Fruit fly (Drosophila melanogaster): ENCODE data around the gene sim.

Gene sim

dm6 chr3R:13051942-13052693 lies 5.4 kb upstream of the sim start, which contains the start of gene pic:
pic (plus strand) TSS chr3R:13052245.
- TF ChIP-seq CG11617 (GFP tag; optimal IDR thresholded peaks at IDR 0.05): no peak
- TF ChIP-seq Clk (GFP tag; optimal IDR thresholded peaks at IDR 0.05): no peak
- TF ChIP-seq bab1 (GFP tag; optimal IDR thresholded peaks at IDR 0.05): peak; percentile 78
- TF ChIP-seq CG7045 (GFP tag; optimal IDR thresholded peaks at IDR 0.05): no peak
- peak; percentile 28 for TF ChIP-seq Crg-1 (GFP tag; optimal IDR thresholded peaks at IDR 0.05)
- peak; percentile 11 for TF ChIP-seq Mnt (GFP tag; optimal IDR thresholded peaks at IDR 0.05)
- TF ChIP-seq toe (GFP tag; optimal IDR thresholded peaks at IDR 0.05): no peak
- no peak for TF ChIP-seq CG12768 (GFP tag; optimal IDR thresholded peaks at IDR 0.05)
- TF ChIP-seq ovo (GFP tag; optimal IDR thresholded peaks at IDR 0.05): no peak
- no peak for TF ChIP-seq CG5204 (GFP tag; optimal IDR thresholded peaks at IDR 0.05)
- peak; percentile 34 for TF ChIP-seq CG14711 (tag; optimal IDR thresholded peaks at IDR 0.05)
- no peak for TF ChIP-seq CG1620 (GFP tag; optimal IDR thresholded peaks at IDR 0.05)
- TF ChIP-seq pad (GFP tag; optimal IDR thresholded peaks at IDR 0.05): peak; percentile 2
- no peak for TF ChIP-seq cnc (optimal IDR thresholded peaks at IDR 0.05)
- TF ChIP-seq CG7101 (tag; optimal IDR thresholded peaks at IDR 0.05): no peak
- peak; percentile 1 for TF ChIP-seq tj (GFP tag; optimal IDR thresholded peaks at IDR 0.05)

- TF ChIP-seq CG11617 (GFP tag; optimal IDR thresholded peaks at IDR 0.05) (no peak), CG33017 (tag; optimal IDR thresholded peaks at IDR 0.05) (no peak), CG12768 (GFP tag; optimal IDR thresholded peaks at IDR 0.05) (no peak), bab1 (GFP tag; optimal IDR thresholded peaks at IDR 0.05) (no peak), cic (GFP tag; optimal IDR thresholded peaks at IDR 0.05) (no peak), kay (GFP tag; ENCODE audit: borderline replicate concordance) (no peak), CG7045 (GFP tag; optimal IDR thresholded peaks at IDR 0.05) (no peak), pad (GFP tag; optimal IDR thresholded peaks at IDR 0.05) (no peak), Mnt (GFP tag; optimal IDR thresholded peaks at IDR 0.05) (no peak), Hr96 (GFP tag; optimal IDR thresholded peaks at IDR 0.05) (no peak), toe (GFP tag; optimal IDR thresholded peaks at IDR 0.05) (no peak), CG14711 (tag; optimal IDR thresholded peaks at IDR 0.05) (no peak), CG5204 (GFP tag; optimal IDR thresholded peaks at IDR 0.05) (no peak), Clk (GFP tag; optimal IDR thresholded peaks at IDR 0.05) (no peak), tj (GFP tag; optimal IDR thresholded peaks at IDR 0.05) (no peak), ovo (GFP tag; optimal IDR thresholded peaks at IDR 0.05) (no peak), Crg-1 (GFP tag; optimal IDR thresholded peaks at IDR 0.05) (no peak), CG1620 (GFP tag; optimal IDR thresholded peaks at IDR 0.05) (no peak), cnc (optimal IDR thresholded peaks at IDR 0.05) (no peak), CG7101 (tag; optimal IDR thresholded peaks at IDR 0.05) (no peak)
These were observed 1.0 kb upstream of the sim start for dm6 chr3R:13056553-13056952.

dm6 chr3R:13063746-13064592 lies 6.4 kb downstream of the sim start:
- TF ChIP-seq cic (GFP tag; optimal IDR thresholded peaks at IDR 0.05): no peak
- TF ChIP-seq CG11617 (GFP tag; optimal IDR thresholded peaks at IDR 0.05): no peak
- no peak for TF ChIP-seq CG5204 (GFP tag; optimal IDR thresholded peaks at IDR 0.05)
- no peak for TF ChIP-seq CG33017 (tag; optimal IDR thresholded peaks at IDR 0.05)
- no peak for TF ChIP-seq tj (GFP tag; optimal IDR thresholded peaks at IDR 0.05)

dm6 chr3R:13065180-13065757 lies 7.7 kb downstream of the sim start:
- TF ChIP-seq Crg-1 (GFP tag; optimal IDR thresholded peaks at IDR 0.05) (no peak), cic (GFP tag; optimal IDR thresholded peaks at IDR 0.05) (no peak), tj (GFP tag; optimal IDR thresholded peaks at IDR 0.05) (no peak), toe (GFP tag; optimal IDR thresholded peaks at IDR 0.05) (no peak), CG7101 (tag; optimal IDR thresholded peaks at IDR 0.05) (no peak), CG7045 (GFP tag; optimal IDR thresholded peaks at IDR 0.05) (no peak), CG11617 (GFP tag; optimal IDR thresholded peaks at IDR 0.05) (no peak), CG12768 (GFP tag; optimal IDR thresholded peaks at IDR 0.05) (no peak), bab1 (GFP tag; optimal IDR thresholded peaks at IDR 0.05) (no peak), ovo (GFP tag; optimal IDR thresholded peaks at IDR 0.05) (no peak), Hr96 (GFP tag; optimal IDR thresholded peaks at IDR 0.05) (no peak), CG1620 (GFP tag; optimal IDR thresholded peaks at IDR 0.05) (no peak), pad (GFP tag; optimal IDR thresholded peaks at IDR 0.05) (no peak), CG5204 (GFP tag; optimal IDR thresholded peaks at IDR 0.05) (no peak), Clk (GFP tag; optimal IDR thresholded peaks at IDR 0.05) (no peak), Mnt (GFP tag; optimal IDR thresholded peaks at IDR 0.05) (no peak)

dm6 chr3R:13068022-13068421 lies 10.5 kb downstream of the sim start:
- TF ChIP-seq pad (GFP tag; optimal IDR thresholded peaks at IDR 0.05): peak; percentile 6
- TF ChIP-seq Crg-1 (GFP tag; optimal IDR thresholded peaks at IDR 0.05): no peak
- peak; percentile 74 for TF ChIP-seq kay (GFP tag; ENCODE audit: borderline replicate concordance)
- no peak for TF ChIP-seq cnc (optimal IDR thresholded peaks at IDR 0.05)
- TF ChIP-seq CG14711 (tag; optimal IDR thresholded peaks at IDR 0.05): peak; percentile 40
- TF ChIP-seq CG33017 (tag; optimal IDR thresholded peaks at IDR 0.05): no peak
- peak; percentile 62 for TF ChIP-seq CG7101 (tag; optimal IDR thresholded peaks at IDR 0.05)
- no peak for TF ChIP-seq CG7045 (GFP tag; optimal IDR thresholded peaks at IDR 0.05)

Data from whole organism, adult.